Worm (Caenorhabditis elegans): ENCODE results near the gene F25D1.5.
A peak's percentile ranks its signal among the peaks of the same experiment; 100 is the strongest.

F25D1.5 gene

ce11 chrV:10546749-10547148 lies at the start of gene F25D1.5:
TSS of gene F25D1.5 (minus strand) at chrV:10546783.
- TF ChIP-seq nhr-90 (tag; optimal IDR thresholded peaks at IDR 0.05; ENCODE audit: poor library complexity) (peak; percentile 6), zip-4 (GFP tag; optimal IDR thresholded peaks at IDR 0.05) (no peak), unc-30 (tag; optimal IDR thresholded peaks at IDR 0.05) (no peak), hlh-17 (GFP tag; optimal IDR thresholded peaks at IDR 0.05; ENCODE audit: borderline replicate concordance) (no peak), ztf-4 (tag; optimal IDR thresholded peaks at IDR 0.05) (no peak), ztf-11 (tag; optimal IDR thresholded peaks at IDR 0.05) (no peak), snu-23 (GFP tag; optimal IDR thresholded peaks at IDR 0.05) (no peak), efl-1 (optimal IDR thresholded peaks at IDR 0.05) (peak in 1 of 2 experiments; percentile 6), efl-1 (GFP tag; optimal IDR thresholded peaks at IDR 0.05 in 1 of 2) (no peak), hpl-2 (GFP tag; optimal IDR thresholded peaks at IDR 0.05) (no peak), elt-2 (tag; optimal IDR thresholded peaks at IDR 0.05) (peak; percentile 1), lin-39 (tag; optimal IDR thresholded peaks at IDR 0.05) (no peak), nhr-20 (tag; optimal IDR thresholded peaks at IDR 0.05) (peak; percentile 36), sptf-1 (tag; optimal IDR thresholded peaks at IDR 0.05) (no peak), nhr-85 (tag) (peak; percentile 79), nhr-77 (tag; optimal IDR thresholded peaks at IDR 0.05) (peak; percentile 80), fkh-4 (tag; optimal IDR thresholded peaks at IDR 0.05; ENCODE audit: borderline replicate concordance) (no peak), vab-15 (tag; optimal IDR thresholded peaks at IDR 0.05) (no peak), ces-1 (GFP tag; optimal IDR thresholded peaks at IDR 0.05) (no peak), fos-1 (tag; optimal IDR thresholded peaks at IDR 0.05) (no peak)

DNA sequence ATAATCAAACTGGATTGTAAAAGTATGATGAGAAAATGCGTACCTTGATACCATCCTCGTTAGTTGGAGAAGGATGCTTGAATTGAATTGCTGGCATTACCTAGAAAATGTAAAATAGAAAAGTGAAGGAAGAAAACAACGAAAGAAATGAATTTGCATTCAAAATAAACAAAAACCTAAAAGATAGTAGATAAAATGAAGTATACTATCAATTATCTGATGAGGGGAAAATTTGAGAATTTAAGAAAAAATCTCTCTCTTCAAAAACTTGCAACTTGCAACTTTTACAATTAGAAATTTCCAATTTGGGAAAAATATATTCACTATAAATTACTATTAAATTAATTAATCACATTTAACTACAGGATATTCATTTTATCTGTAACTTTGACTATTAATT lies 48.2 kb upstream of the F25D1.5 start, which contains the start of gene T21C9.11:
Gene T21C9.11 (minus strand): TSS at position 101 of the 400 bp plus-strand sequence.
- no peak for TF ChIP-seq lin-39 (tag; optimal IDR thresholded peaks at IDR 0.05)
- no peak for TF ChIP-seq egl-13 (tag; optimal IDR thresholded peaks at IDR 0.05)

ce11 chrV:10592479-10592878 lies 45.9 kb upstream of the F25D1.5 start, which contains the start of gene T21C9.9:
TSS of gene T21C9.9 (minus strand) at chrV:10592579.
- TF ChIP-seq snpc-4 (tag; optimal IDR thresholded peaks at IDR 0.05) (no peak), nhr-71 (tag; optimal IDR thresholded peaks at IDR 0.05) (no peak), lin-39 (tag; optimal IDR thresholded peaks at IDR 0.05) (no peak), nhr-20 (tag; optimal IDR thresholded peaks at IDR 0.05) (no peak), efl-3 (GFP tag; optimal IDR thresholded peaks at IDR 0.05) (no peak), nhr-47 (tag; optimal IDR thresholded peaks at IDR 0.05) (no peak), rnt-1 (tag; optimal IDR thresholded peaks at IDR 0.05) (no peak), unc-62 (GFP tag; optimal IDR thresholded peaks at IDR 0.05) (no peak), elt-2 (tag; optimal IDR thresholded peaks at IDR 0.05) (no peak), unc-30 (tag; optimal IDR thresholded peaks at IDR 0.05) (no peak), elt-3 (tag; optimal IDR thresholded peaks at IDR 0.05) (no peak), mab-9 (GFP tag; IDR thresholded peaks at IDR 0.05) (no peak), lir-3 (tag; optimal IDR thresholded peaks at IDR 0.05; ENCODE audit: poor library complexity) (no peak)

- no peak for TF ChIP-seq blmp-1 (tag; optimal IDR thresholded peaks at IDR 0.05)
- no peak for TF ChIP-seq swsn-7 (tag; optimal IDR thresholded peaks at IDR 0.05)
- TF ChIP-seq tlp-1 (tag; optimal IDR thresholded peaks at IDR 0.05) = peak; percentile 24
- no peak for TF ChIP-seq efl-1 (optimal IDR thresholded peaks at IDR 0.05)
- peak in 1 of 2 experiments; percentile 36 for TF ChIP-seq efl-1 (GFP tag; optimal IDR thresholded peaks at IDR 0.05 in 1 of 2)
- no peak for TF ChIP-seq nhr-12 (tag; optimal IDR thresholded peaks at IDR 0.05)
- no peak for TF ChIP-seq skn-1 (tag; optimal IDR thresholded peaks at IDR 0.05)
- peak; percentile 83 for TF ChIP-seq elt-2 (tag; optimal IDR thresholded peaks at IDR 0.05)
- TF ChIP-seq mef-2 (tag; optimal IDR thresholded peaks at IDR 0.05) = no peak
- peak in 1 of 2 experiments; percentile 43 for TF ChIP-seq lin-35 (GFP tag; optimal IDR thresholded peaks at IDR 0.05)
- TF ChIP-seq nhr-20 (tag; optimal IDR thresholded peaks at IDR 0.05) = peak; percentile 32
- TF ChIP-seq nhr-71 (tag; optimal IDR thresholded peaks at IDR 0.05) = peak; percentile 62
- peak; percentile 66 for TF ChIP-seq nhr-85 (tag)
These were observed 43.4 kb upstream of the F25D1.5 start, which contains the start of gene ttr-23 for ce11 chrV:10589774-10590528. TSS of gene ttr-23 (minus strand) at chrV:10589860.
